Worm (Caenorhabditis elegans): ENCODE results near the gene sup-1.

ce11 chrIII:11777321-11777720 is 39.9 kb upstream of the sup-1 start, which contains the start of gene mdt-21:
- no peak for TF ChIP-seq nhr-179 (tag; optimal IDR thresholded peaks at IDR 0.05)
- TF ChIP-seq lsl-1 (GFP tag; optimal IDR thresholded peaks at IDR 0.05), result no peak
- no peak for TF ChIP-seq ceh-40 (GFP tag; IDR thresholded peaks at IDR 0.05)
- no peak for TF ChIP-seq bed-1 (GFP tag; IDR thresholded peaks at IDR 0.05)

All from whole organism, young adult.